Fruit fly (Drosophila melanogaster) whole organism, embryonic: ENCODE measurements around the gene Sws1.

Experiments
- BtbVII ChIP-seq: fragments of 200-800 bp; sonication (Bioruptor generic); optimal IDR thresholded peaks from 3 replicates; lab custom pipeline; 2017; ENCODE audit warnings: missing biosample characterization, mild to moderate bottlenecking, missing genetic modification characterization
- CG10267 ChIP-seq: fragments of 200-800 bp; sonication (Bioruptor generic); optimal IDR thresholded peaks from 2 replicates; lab custom pipeline; 2018; ENCODE audit warnings: missing biosample characterization, mild to moderate bottlenecking, missing genetic modification characterization, moderate library complexity
- CG10366 ChIP-seq: fragments of 200-800 bp; sonication (Bioruptor generic); IDR thresholded peaks from 2 replicates; pipeline ENCODE4 v1.3.6; 2022; ENCODE audit warnings: missing biosample characterization, missing genetic modification characterization
- CG11456 ChIP-seq: fragments of 200-800 bp; sonication (Bioruptor generic); IDR thresholded peaks from 3 replicates; pipeline ENCODE4 v1.3.6; 2022; ENCODE audit warnings: missing biosample characterization, missing genetic modification characterization
- CG11695 ChIP-seq: fragments of 200-800 bp; sonication (Bioruptor generic); IDR thresholded peaks from 3 replicates; pipeline ENCODE4 v1.3.6; 2022; ENCODE audit warnings: missing biosample characterization, missing genetic modification characterization
- CG11696 ChIP-seq: fragments of 200-800 bp; sonication (Bioruptor generic); IDR thresholded peaks from 2 replicates; pipeline ENCODE4 v1.3.6; 2022; ENCODE audit warnings: missing biosample characterization, missing genetic modification characterization
- CG12219 ChIP-seq: fragments of 200-800 bp; sonication (Bioruptor generic); optimal IDR thresholded peaks from 3 replicates; lab custom pipeline; 2018; ENCODE audit warnings: missing biosample characterization, mild to moderate bottlenecking, missing genetic modification characterization
- CG12299 ChIP-seq: fragments of 200-800 bp; sonication (Bioruptor generic); optimal IDR thresholded peaks from 2 replicates; lab custom pipeline; 2018; ENCODE audit warnings: missing biosample characterization, mild to moderate bottlenecking, missing genetic modification characterization
- CG14014 ChIP-seq: fragments of 200-800 bp; sonication (Bioruptor generic); IDR thresholded peaks from 2 replicates; pipeline ENCODE4 v1.3.6; 2022; ENCODE audit warnings: missing biosample characterization, missing genetic modification characterization
- CG14050 ChIP-seq: fragments of 200-800 bp; sonication (Bioruptor generic); IDR thresholded peaks from 3 replicates; pipeline ENCODE4 v1.3.6; 2022; ENCODE audit warnings: missing biosample characterization, missing genetic modification characterization
- CG14441 ChIP-seq: fragments of 200-800 bp; sonication (Bioruptor generic); IDR thresholded peaks from 2 replicates; pipeline ENCODE4 v1.3.6; 2022; ENCODE audit warnings: missing biosample characterization, missing genetic modification characterization
- CG15011 ChIP-seq: fragments of 200-800 bp; sonication (Bioruptor generic); optimal IDR thresholded peaks from 3 replicates; lab custom pipeline; 2018; ENCODE audit warnings: missing biosample characterization, mild to moderate bottlenecking, missing genetic modification characterization
- CG17385 ChIP-seq: fragments of 200-800 bp; sonication (Bioruptor generic); optimal IDR thresholded peaks from 3 replicates; lab custom pipeline; 2018; ENCODE audit warnings: missing biosample characterization, mild to moderate bottlenecking, missing genetic modification characterization
- CG17912 ChIP-seq: fragments of 200-800 bp; sonication (Bioruptor generic); optimal IDR thresholded peaks from 2 replicates; lab custom pipeline; 2018; ENCODE audit warnings: missing biosample characterization, mild to moderate bottlenecking, missing genetic modification characterization
- CG32767 ChIP-seq: fragments of 200-800 bp; sonication (Bioruptor generic); IDR thresholded peaks from 2 replicates; pipeline ENCODE4 v1.3.6; 2022; ENCODE audit warnings: missing biosample characterization, missing genetic modification characterization
- CG33213 ChIP-seq: fragments of 200-800 bp; sonication (Bioruptor generic); optimal IDR thresholded peaks from 3 replicates; lab custom pipeline; 2016; ENCODE audit warnings: missing biosample characterization, missing genetic modification characterization
- CG3407 ChIP-seq: fragments of 200-800 bp; sonication (Bioruptor generic); optimal IDR thresholded peaks from 2 replicates; lab custom pipeline; 2018; ENCODE audit warnings: missing biosample characterization, mild to moderate bottlenecking, missing genetic modification characterization
- CG4730 ChIP-seq: fragments of 200-800 bp; sonication (Bioruptor generic); IDR thresholded peaks from 2 replicates; pipeline ENCODE4 v1.3.6; 2022; ENCODE audit warnings: missing biosample characterization, missing genetic modification characterization
- CG8089 ChIP-seq: fragments of 200-800 bp; sonication (Bioruptor generic); optimal IDR thresholded peaks from 3 replicates; lab custom pipeline; 2016; ENCODE audit warnings: missing biosample characterization, missing genetic modification characterization
- CG8478 ChIP-seq: fragments of >200 bp; optimal IDR thresholded peaks from 2 replicates; lab custom pipeline; 2018
- CG9932 ChIP-seq: fragments of 200-800 bp; sonication (Bioruptor generic); IDR thresholded peaks from 2 replicates; pipeline ENCODE4 v1.3.6; 2022; ENCODE audit warnings: missing biosample characterization, missing genetic modification characterization
- Dad ChIP-seq: fragments of 200-800 bp; sonication (Bioruptor generic); optimal IDR thresholded peaks from 3 replicates; lab custom pipeline; 2016; ENCODE audit warnings: missing biosample characterization, missing genetic modification characterization
- Dfd ChIP-seq, 2 experiments: fragments of >200 bp; optimal IDR thresholded peaks; 2 replicates each; lab custom pipeline; 2017; ENCODE audit warnings: missing biosample characterization in 2 of 2, missing genetic modification characterization in 2 of 2
- Dp ChIP-seq: fragments of 200-800 bp; sonication (Bioruptor generic); optimal IDR thresholded peaks from 2 replicates; lab custom pipeline; 2018; ENCODE audit warnings: missing biosample characterization, mild to moderate bottlenecking, missing genetic modification characterization, moderate library complexity
- E2f2 ChIP-seq: fragments of 200-800 bp; sonication (Bioruptor generic); IDR thresholded peaks from 2 replicates; pipeline ENCODE4 v1.3.6; 2022; ENCODE audit warnings: missing biosample characterization, missing genetic modification characterization
- Fer1 ChIP-seq: fragments of 200-800 bp; sonication (Bioruptor generic); optimal IDR thresholded peaks from 2 replicates; lab custom pipeline; 2017; ENCODE audit warnings: missing biosample characterization, mild to moderate bottlenecking, missing genetic modification characterization
- Hr39 ChIP-seq: fragments of >200 bp; optimal IDR thresholded peaks from 2 replicates; lab custom pipeline; 2017
- Hsf ChIP-seq: fragments of 200-800 bp; sonication (Bioruptor generic); optimal IDR thresholded peaks from 3 replicates; lab custom pipeline; 2016; ENCODE audit warnings: missing biosample characterization, missing genetic modification characterization
- NfI ChIP-seq: fragments of 200-800 bp; sonication (Bioruptor generic); optimal IDR thresholded peaks from 3 replicates; lab custom pipeline; 2018; ENCODE audit warnings: missing biosample characterization, mild to moderate bottlenecking, missing genetic modification characterization, moderate library complexity
- Oli ChIP-seq: fragments of 200-800 bp; sonication (Bioruptor generic); optimal IDR thresholded peaks from 2 replicates; lab custom pipeline; 2018; ENCODE audit warnings: missing biosample characterization, mild to moderate bottlenecking, missing genetic modification characterization, moderate library complexity
- Optix ChIP-seq: fragments of 200-800 bp; sonication (Bioruptor generic); IDR thresholded peaks from 3 replicates; pipeline ENCODE4 v1.3.6; 2022; ENCODE audit warnings: missing biosample characterization, missing genetic modification characterization
- Sox100B ChIP-seq: fragments of 200-800 bp; sonication (Bioruptor generic); optimal IDR thresholded peaks from 3 replicates; lab custom pipeline; 2018; ENCODE audit warnings: missing biosample characterization, mild to moderate bottlenecking, missing genetic modification characterization
- Spps ChIP-seq: fragments of 200-800 bp; sonication (Bioruptor generic); optimal IDR thresholded peaks from 2 replicates; lab custom pipeline; 2018; ENCODE audit warnings: missing biosample characterization, mild to moderate bottlenecking, missing genetic modification characterization
- Sry-δ ChIP-seq: fragments of 200-800 bp; sonication (Bioruptor generic); optimal IDR thresholded peaks from 2 replicates; lab custom pipeline; 2016; ENCODE audit warnings: missing biosample characterization, missing genetic modification characterization
- abd-A ChIP-seq: fragments of 200-800 bp; sonication (Bioruptor generic); optimal IDR thresholded peaks from 3 replicates; lab custom pipeline; 2019; ENCODE audit warnings: missing biosample characterization, mild to moderate bottlenecking, missing genetic modification characterization, moderate library complexity
- bowl ChIP-seq: fragments of 200-800 bp; sonication (Bioruptor generic); IDR thresholded peaks from 2 replicates; pipeline ENCODE4 v1.3.6; 2022; ENCODE audit warnings: missing biosample characterization, missing genetic modification characterization
- cwo ChIP-seq: fragments of 200-800 bp; sonication (Bioruptor generic); optimal IDR thresholded peaks from 3 replicates; lab custom pipeline; 2017; ENCODE audit warnings: missing biosample characterization, missing genetic modification characterization, mild to moderate bottlenecking, moderate library complexity, missing genetic modification reagents
- dati ChIP-seq: fragments of 200-800 bp; sonication (Bioruptor generic); IDR thresholded peaks from 2 replicates; pipeline ENCODE4 v1.3.6; 2022; ENCODE audit warnings: missing biosample characterization, missing genetic modification characterization
- gcm ChIP-seq: fragments of 200-800 bp; sonication (Bioruptor generic); optimal IDR thresholded peaks from 2 replicates; lab custom pipeline; 2019; ENCODE audit warnings: missing biosample characterization, mild to moderate bottlenecking, missing genetic modification characterization, moderate library complexity
- hb ChIP-seq: fragments of 200-800 bp; sonication (Bioruptor generic); IDR thresholded peaks from 3 replicates; pipeline ENCODE4 v1.3.6; 2022; ENCODE audit warnings: missing biosample characterization, missing genetic modification characterization; ENCODE audit not compliant: partially characterized antibody
- nau ChIP-seq: fragments of 200-800 bp; sonication (Bioruptor generic); optimal IDR thresholded peaks from 3 replicates; lab custom pipeline; 2017; ENCODE audit warnings: missing biosample characterization, mild to moderate bottlenecking, missing genetic modification characterization, missing genetic modification reagents
- nmo ChIP-seq: fragments of 200-800 bp; sonication (Bioruptor generic); optimal IDR thresholded peaks from 2 replicates; lab custom pipeline; 2018; ENCODE audit warnings: missing biosample characterization, mild to moderate bottlenecking, missing genetic modification characterization, moderate library complexity
- p53 ChIP-seq: fragments of 200-800 bp; sonication (Bioruptor generic); optimal IDR thresholded peaks from 2 replicates; lab custom pipeline; 2016; ENCODE audit warnings: missing biosample characterization, missing genetic modification characterization
- prd ChIP-seq, 3 experiments: fragments of >200 bp in 2 of 3; fragments of 200-800 bp in 1 of 3; sonication (Bioruptor generic) in 1 of 3; optimal IDR thresholded peaks in 2 of 3; IDR thresholded peaks in 1 of 3; 2 replicates in 2 of 3; 3 replicates in 1 of 3; pipeline versions ENCODE4 v1.3.6 to Lab custom; 2017 to 2022; ENCODE audit warnings: missing biosample characterization in 1 of 3, missing genetic modification characterization in 1 of 3
- pros ChIP-seq: fragments of 200-800 bp; sonication (Bioruptor generic); optimal IDR thresholded peaks from 3 replicates; lab custom pipeline; 2019; ENCODE audit warnings: missing biosample characterization, mild to moderate bottlenecking, missing genetic modification characterization, moderate library complexity
- pum ChIP-seq: fragments of 200-800 bp; sonication (Bioruptor generic); optimal IDR thresholded peaks from 2 replicates; lab custom pipeline; 2016; ENCODE audit warnings: missing biosample characterization, missing genetic modification characterization
- salm ChIP-seq: fragments of 200-800 bp; sonication (Bioruptor generic); optimal IDR thresholded peaks from 2 replicates; lab custom pipeline; 2018; ENCODE audit warnings: missing biosample characterization, mild to moderate bottlenecking, missing genetic modification characterization
- sd ChIP-seq: fragments of 200-800 bp; sonication (Bioruptor generic); optimal IDR thresholded peaks from 3 replicates; lab custom pipeline; 2018; ENCODE audit warnings: missing biosample characterization, mild to moderate bottlenecking, missing genetic modification characterization, moderate library complexity
- tx ChIP-seq: fragments of 200-800 bp; sonication (Bioruptor generic); optimal IDR thresholded peaks from 2 replicates; lab custom pipeline; 2016; ENCODE audit warnings: missing biosample characterization, missing genetic modification characterization
- usp ChIP-seq: fragments of >200 bp; optimal IDR thresholded peaks from 2 replicates; lab custom pipeline; 2017; ENCODE audit warnings: missing biosample characterization, missing genetic modification characterization
- vfl ChIP-seq: fragments of 200-800 bp; sonication (Bioruptor generic); optimal IDR thresholded peaks from 2 replicates; lab custom pipeline; 2016; ENCODE audit warnings: missing biosample characterization, missing genetic modification characterization
- zen ChIP-seq: fragments of 200-800 bp; sonication (Bioruptor generic); optimal IDR thresholded peaks from 3 replicates; lab custom pipeline; 2018; ENCODE audit warnings: missing biosample characterization, mild to moderate bottlenecking, missing genetic modification characterization, moderate library complexity

Sws1 gene

DNA sequence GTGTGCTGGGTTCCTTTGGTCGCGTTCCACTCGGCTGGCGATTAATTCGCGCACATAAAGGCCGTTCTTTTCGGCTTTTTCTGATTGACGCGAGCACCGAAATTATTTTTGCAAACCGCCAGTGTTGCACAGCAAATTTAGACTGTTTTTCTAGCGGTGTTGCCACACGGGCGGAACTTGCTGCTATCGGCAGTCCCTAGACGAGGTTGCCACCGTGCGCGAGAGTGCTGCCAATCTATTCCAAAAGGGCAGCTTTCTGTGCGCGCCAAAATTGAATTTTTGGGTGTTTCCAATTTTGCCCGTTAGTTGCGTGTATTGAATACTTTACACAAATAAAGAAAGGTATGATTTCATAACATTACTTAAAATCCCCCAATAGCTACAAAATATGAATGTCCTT lies 10.4 kb upstream of the Sws1 start, which contains the start of gene Drp1 (continued):
- TF ChIP-seq Hr39 (lab: Kevin White, UChicago) (no peak), E2f2 (peak; percentile 99), Sry-δ (GFP tag; lab: Kevin White, UChicago) (peak; percentile 75), CG12219 (no peak), pros (GFP tag; lab: Kevin White, UChicago) (no peak), CG12299 (peak; percentile 6), CG15011 (no peak), BtbVII (GFP tag; lab: Kevin White, UChicago) (no peak), Optix (0 out of 3 replicates have a peak, but pooled peaks have one; percentile 14), Dad (GFP tag; lab: Kevin White, UChicago) (peak; percentile 31), p53 (GFP tag; lab: Kevin White, UChicago) (peak; percentile 62), nmo (peak; percentile 40), CG14441 (GFP tag; lab: Robert Waterston, UW) (peak; percentile 52), salm (tag; lab: Kevin White, UChicago) (no peak), CG14050 (GFP tag; lab: Robert Waterston, UW) (no peak), nau (GFP tag; lab: Kevin White, UChicago) (no peak), CG33213 (GFP tag; lab: Kevin White, UChicago) (peak; percentile 84), Hsf (GFP tag; lab: Kevin White, UChicago) (peak; percentile 66), zen (tag; lab: Kevin White, UChicago) (peak; percentile 16), Sox100B (GFP tag; lab: Kevin White, UChicago) (no peak), CG14014 (GFP tag; lab: Robert Waterston, UW) (peak; percentile 47; the same call in 1 of the 2 replicates), CG11456 (GFP tag; lab: Robert Waterston, UW) (peak; percentile 74; the same call in 2 of the 3 replicates), CG32767 (no peak), pum (GFP tag; lab: Kevin White, UChicago) (peak; percentile 53), prd (optimal IDR thresholded peaks at IDR 0.05; lab: Kevin White, UChicago) (no peak), prd (GFP tag; IDR thresholded peaks at IDR 0.05; lab: Robert Waterston, UW) (peak; percentile 60), CG8478 (lab: Kevin White, UChicago) (no peak), abd-A (tag; lab: Kevin White, UChicago) (no peak), CG11695 (no peak), Dp (peak; percentile 98), NfI (GFP tag; lab: Kevin White, UChicago) (peak; percentile 55), CG17912 (GFP tag; lab: Kevin White, UChicago) (peak; percentile 66), bowl (GFP tag; lab: Robert Waterston, UW) (no peak), gcm (GFP tag; lab: Kevin White, UChicago) (no peak), CG11696 (GFP tag; lab: Robert Waterston, UW) (no peak), usp (GFP tag; lab: Kevin White, UChicago) (no peak), Oli (no peak), CG8089 (GFP tag; lab: Kevin White, UChicago) (no peak), CG4730 (GFP tag; lab: Robert Waterston, UW) (no peak), CG10366 (no peak), Spps (tag; lab: Kevin White, UChicago) (no peak), hb (GFP tag; lab: Robert Waterston, UW) (peak; percentile 58; the same call in 2 of the 3 replicates), vfl (GFP tag; lab: Kevin White, UChicago) (peak; percentile 48), cwo (GFP tag; lab: Kevin White, UChicago) (no peak), CG3407 (GFP tag; lab: Kevin White, UChicago) (no peak), sd (tag; lab: Kevin White, UChicago) (no peak), CG17385 (GFP tag; lab: Kevin White, UChicago) (peak; percentile 13), tx (GFP tag; lab: Kevin White, UChicago) (peak; percentile 14), Dfd (GFP tag; optimal IDR thresholded peaks at IDR 0.05; lab: Kevin White, UChicago) (no peak), dati (0 out of 2 replicates have a peak, but pooled peaks have one; percentile 18), CG10267 (tag; lab: Kevin White, UChicago) (peak; percentile 96), CG9932 (GFP tag; lab: Robert Waterston, UW) (peak; percentile 86), Fer1 (GFP tag; lab: Kevin White, UChicago) (peak; percentile 52)
